Worm (Caenorhabditis elegans) whole organism, L2 larva: ENCODE results near the gene glr-6.

ENCODE experiments used
- C34F6.9 ChIP-seq: fragments of 150-350 bp; optimal IDR thresholded peaks from 2 replicates; lab custom pipeline; 2014; ENCODE audit warnings: missing biosample characterization, missing genetic modification characterization
- F13H6.1 ChIP-seq: sonication (generic microtip); optimal IDR thresholded peaks from 2 replicates; lab custom pipeline; 2016; ENCODE audit warnings: missing genetic modification characterization, missing compliant biosample characterization
- R02D3.7 ChIP-seq: fragments of 150-350 bp; optimal IDR thresholded peaks from 2 replicates; lab custom pipeline; 2014; ENCODE audit warnings: missing biosample characterization, missing genetic modification characterization
- Y55F3AM.14 ChIP-seq: fragments of 200-800 bp; sonication (Bioruptor generic); optimal IDR thresholded peaks from 2 replicates; lab custom pipeline; 2018; ENCODE audit warnings: mild to moderate bottlenecking, missing genetic modification characterization, missing compliant biosample characterization
- ZK546.5 ChIP-seq: sonication (generic microtip); optimal IDR thresholded peaks from 2 replicates; lab custom pipeline; 2017; ENCODE audit warnings: missing biosample characterization, missing genetic modification characterization
- ama-1 ChIP-seq: fragments of 150-350 bp; optimal IDR thresholded peaks from 2 replicates; lab custom pipeline; 2018; ENCODE audit warnings: inconsistent platforms
- blmp-1 ChIP-seq: sonication (generic microtip); optimal IDR thresholded peaks from 2 replicates; lab custom pipeline; 2017; ENCODE audit warnings: missing genetic modification characterization, mild to moderate bottlenecking, missing compliant biosample characterization, antibody characterized with exemption, moderate library complexity; ENCODE audit not compliant: insufficient read depth
- ceh-16 ChIP-seq: fragments of 150-350 bp; optimal IDR thresholded peaks from 2 replicates; lab custom pipeline; 2014; ENCODE audit warnings: missing biosample characterization, missing genetic modification characterization
- ceh-82 ChIP-seq: fragments of 150-350 bp; optimal IDR thresholded peaks from 2 replicates; lab custom pipeline; 2014; ENCODE audit warnings: missing biosample characterization, missing genetic modification characterization
- crh-2 ChIP-seq: sonication (generic microtip); optimal IDR thresholded peaks from 2 replicates; lab custom pipeline; 2017; ENCODE audit warnings: missing biosample characterization, missing genetic modification characterization
- dmd-4 ChIP-seq: sonication (generic microtip); optimal IDR thresholded peaks from 2 replicates; lab custom pipeline; 2017; ENCODE audit warnings: missing biosample characterization, missing genetic modification characterization
- egl-27 ChIP-seq: sonication (generic microtip); optimal IDR thresholded peaks from 3 replicates; lab custom pipeline; 2017; ENCODE audit warnings: missing biosample characterization, missing genetic modification reagents, missing genetic modification characterization
- elt-1 ChIP-seq: fragments of 150-350 bp; optimal IDR thresholded peaks from 2 replicates; lab custom pipeline; 2014; ENCODE audit warnings: missing biosample characterization, missing genetic modification characterization
- elt-3 ChIP-seq: sonication (generic microtip); optimal IDR thresholded peaks from 2 replicates; lab custom pipeline; 2017; ENCODE audit warnings: missing biosample characterization, missing genetic modification characterization
- fos-1 ChIP-seq: fragments of 150-350 bp; optimal IDR thresholded peaks from 2 replicates; lab custom pipeline; 2014; ENCODE audit warnings: missing biosample characterization, missing genetic modification characterization
- lin-11 ChIP-seq: fragments of 150-350 bp; sonication (generic microtip); optimal IDR thresholded peaks from 2 replicates; lab custom pipeline; 2014; ENCODE audit warnings: missing biosample characterization, missing genetic modification characterization, inconsistent platforms, mixed read lengths
- lin-13 ChIP-seq: fragments of 150-350 bp; optimal IDR thresholded peaks from 2 replicates; lab custom pipeline; 2014; ENCODE audit warnings: missing biosample characterization, missing genetic modification reagents, missing genetic modification characterization
- lsy-2 ChIP-seq, 2 experiments: fragments of 150-350 bp in 1 of 2; sonication (generic microtip) in 1 of 2; optimal IDR thresholded peaks; 2 replicates each; lab custom pipeline; 2014 to 2017; ENCODE audit warnings: missing biosample characterization in 2 of 2, missing genetic modification characterization in 2 of 2
- mab-5 ChIP-seq: fragments of 150-350 bp; optimal IDR thresholded peaks from 2 replicates; lab custom pipeline; 2014; ENCODE audit warnings: missing biosample characterization, missing genetic modification characterization
- mbf-1 ChIP-seq: sonication (generic microtip); optimal IDR thresholded peaks from 2 replicates; lab custom pipeline; 2017; ENCODE audit warnings: missing biosample characterization, missing genetic modification characterization
- mdl-1 ChIP-seq, 2 experiments: fragments of 150-350 bp in 1 of 2; sonication (generic microtip) in 1 of 2; optimal IDR thresholded peaks; 2 replicates each; lab custom pipeline; 2017; ENCODE audit warnings: missing biosample characterization in 2 of 2, missing genetic modification characterization in 2 of 2
- nhr-11 ChIP-seq: fragments of 150-350 bp; optimal IDR thresholded peaks from 2 replicates; lab custom pipeline; 2014; ENCODE audit warnings: missing biosample characterization, missing genetic modification characterization
- nhr-129 ChIP-seq: fragments of 150-350 bp; optimal IDR thresholded peaks from 2 replicates; lab custom pipeline; 2014; ENCODE audit warnings: missing biosample characterization, missing genetic modification characterization
- nhr-23 ChIP-seq: fragments of 150-350 bp; optimal IDR thresholded peaks from 2 replicates; lab custom pipeline; 2014; ENCODE audit warnings: missing biosample characterization, missing genetic modification reagents, missing genetic modification characterization
- nhr-77 ChIP-seq: fragments of 150-350 bp; optimal IDR thresholded peaks from 2 replicates; lab custom pipeline; 2014; ENCODE audit warnings: missing biosample characterization, missing genetic modification characterization
- peb-1 ChIP-seq: fragments of 150-350 bp; optimal IDR thresholded peaks from 2 replicates; lab custom pipeline; 2014; ENCODE audit warnings: missing biosample characterization, missing genetic modification characterization
- skn-1 ChIP-seq: sonication (generic microtip); optimal IDR thresholded peaks from 2 replicates; lab custom pipeline; 2017; ENCODE audit warnings: missing biosample characterization, missing genetic modification characterization
- sma-3 ChIP-seq: sonication (generic microtip); optimal IDR thresholded peaks from 2 replicates; lab custom pipeline; 2016; ENCODE audit warnings: missing genetic modification reagents, missing genetic modification characterization, missing compliant biosample characterization
- snpc-4 ChIP-seq: fragments of 150-350 bp; optimal IDR thresholded peaks from 2 replicates; lab custom pipeline; 2014; ENCODE audit warnings: missing biosample characterization, missing genetic modification characterization
- unc-39 ChIP-seq: fragments of 150-350 bp; optimal IDR thresholded peaks from 2 replicates; lab custom pipeline; 2014; ENCODE audit warnings: missing biosample characterization, missing genetic modification characterization
- unc-55 ChIP-seq: fragments of 150-350 bp; sonication (generic microtip); optimal IDR thresholded peaks from 3 replicates; lab custom pipeline; 2014; ENCODE audit warnings: missing biosample characterization, missing genetic modification reagents, missing genetic modification characterization
- ztf-1 ChIP-seq: fragments of 200-800 bp; sonication (Bioruptor generic); conservative IDR thresholded peaks from 2 replicates; pipeline ENCODE4 v1.3.6; 2022; ENCODE audit warnings: missing genetic modification characterization, missing compliant biosample characterization
- ztf-11 ChIP-seq: sonication (generic microtip); optimal IDR thresholded peaks from 2 replicates; lab custom pipeline; 2017; ENCODE audit warnings: missing biosample characterization, missing genetic modification characterization
- ztf-4 ChIP-seq: fragments of 150-350 bp; optimal IDR thresholded peaks from 2 replicates; lab custom pipeline; 2014; ENCODE audit warnings: missing biosample characterization, missing genetic modification characterization

Gene glr-6

ce11 chrX:6866900-6867299, 26.4 kb upstream of the glr-6 start:
- TF ChIP-seq elt-1 (tag; lab: Kevin White, UChicago) (no peak), ama-1 (lab: Kevin White, UChicago) (no peak), peb-1 (tag; lab: Kevin White, UChicago) (no peak)

ce11 chrX:6865839-6866238, 25.3 kb upstream of the glr-6 start, which contains the start of gene odr-10:
Gene odr-10, minus strand, starts transcription at chrX:6865939.
- no peak for TF ChIP-seq ama-1 (lab: Kevin White, UChicago)
- no peak for TF ChIP-seq mbf-1 (tag; lab: Kevin White, UChicago)
- no peak for TF ChIP-seq unc-39 (tag; lab: Kevin White, UChicago)
- TF ChIP-seq lin-13 (GFP tag; lab: Kevin White, UChicago), result no peak
- no peak for TF ChIP-seq nhr-129 (tag; lab: Kevin White, UChicago)
- no peak for TF ChIP-seq ceh-82 (tag; lab: Kevin White, UChicago)
- TF ChIP-seq lsy-2 (tag; optimal IDR thresholded peaks at IDR 0.05; lab: Kevin White, UChicago), result no peak
- no peak for TF ChIP-seq C34F6.9
- no peak for TF ChIP-seq R02D3.7 (tag; lab: Kevin White, UChicago)
- no peak for TF ChIP-seq F13H6.1
- no peak for TF ChIP-seq snpc-4 (tag; lab: Kevin White, UChicago)
- TF ChIP-seq peb-1 (tag; lab: Kevin White, UChicago), result no peak
- TF ChIP-seq blmp-1 (tag; lab: Kevin White, UChicago), result no peak

- TF ChIP-seq nhr-129 (tag; lab: Kevin White, UChicago) (no peak), mab-5 (tag; lab: Kevin White, UChicago) (no peak), ztf-1 (GFP tag; lab: Robert Waterston, UW) (no peak), lin-11 (tag; lab: Kevin White, UChicago) (no peak), elt-1 (tag; lab: Kevin White, UChicago) (no peak), ZK546.5 (tag; lab: Kevin White, UChicago) (no peak), ceh-16 (tag; lab: Kevin White, UChicago) (no peak), nhr-23 (tag; lab: Kevin White, UChicago) (no peak), blmp-1 (tag; lab: Kevin White, UChicago) (no peak), dmd-4 (tag; lab: Kevin White, UChicago) (no peak), C34F6.9 (no peak), mbf-1 (tag; lab: Kevin White, UChicago) (no peak), fos-1 (tag; lab: Kevin White, UChicago) (no peak), peb-1 (tag; lab: Kevin White, UChicago) (no peak), elt-3 (tag; lab: Kevin White, UChicago) (no peak), skn-1 (no peak), Y55F3AM.14 (GFP tag; lab: Kevin White, UChicago) (no peak), egl-27 (tag; lab: Kevin White, UChicago) (no peak), ztf-11 (tag; lab: Kevin White, UChicago) (no peak)
Observed at ce11 chrX:6863032-6863431, 22.5 kb upstream of the glr-6 start, which contains the start of gene nep-4. Gene nep-4, minus strand, starts transcription at chrX:6863424.

ce11 chrX:6861564-6861963, 21.0 kb upstream of the glr-6 start:
- TF ChIP-seq ztf-1 (GFP tag; lab: Robert Waterston, UW), result no peak
- TF ChIP-seq R02D3.7 (tag; lab: Kevin White, UChicago), result no peak
- no peak for TF ChIP-seq ceh-82 (tag; lab: Kevin White, UChicago)
- no peak for TF ChIP-seq ZK546.5 (tag; lab: Kevin White, UChicago)
- TF ChIP-seq ztf-4 (tag; lab: Kevin White, UChicago), result no peak
- TF ChIP-seq mbf-1 (tag; lab: Kevin White, UChicago), result no peak
- TF ChIP-seq ama-1 (lab: Kevin White, UChicago), result no peak
- no peak for TF ChIP-seq crh-2 (tag; lab: Kevin White, UChicago)
- no peak for TF ChIP-seq nhr-77 (tag; lab: Kevin White, UChicago)
- TF ChIP-seq mab-5 (tag; lab: Kevin White, UChicago), result no peak
- TF ChIP-seq mdl-1 (tag; optimal IDR thresholded peaks at IDR 0.05; lab: Kevin White, UChicago), result no peak
- TF ChIP-seq skn-1, result no peak
- no peak for TF ChIP-seq nhr-11 (tag; lab: Kevin White, UChicago)
- TF ChIP-seq fos-1 (tag; lab: Kevin White, UChicago), result no peak
- no peak for TF ChIP-seq C34F6.9
- TF ChIP-seq unc-55 (GFP tag; lab: Kevin White, UChicago), result no peak
- no peak for TF ChIP-seq sma-3 (GFP tag; lab: Kevin White, UChicago)
